Worm (Caenorhabditis elegans): ENCODE results near the gene nspc-20.

- TF ChIP-seq nhr-237 (tag; optimal IDR thresholded peaks at IDR 0.05) = no peak
- no peak for TF ChIP-seq nhr-11 (tag; optimal IDR thresholded peaks at IDR 0.05)
- no peak for TF ChIP-seq ZK546.5 (tag; optimal IDR thresholded peaks at IDR 0.05)
- no peak for TF ChIP-seq alr-1 (tag; optimal IDR thresholded peaks at IDR 0.05)
- no peak for TF ChIP-seq lin-13 (GFP tag; optimal IDR thresholded peaks at IDR 0.05)
- TF ChIP-seq snpc-4 (tag; optimal IDR thresholded peaks at IDR 0.05) = no peak
- no peak for TF ChIP-seq lin-11 (tag; optimal IDR thresholded peaks at IDR 0.05)
- no peak for TF ChIP-seq nhr-77 (tag; optimal IDR thresholded peaks at IDR 0.05)
- no peak for TF ChIP-seq R02D3.7 (tag; optimal IDR thresholded peaks at IDR 0.05)
- TF ChIP-seq unc-39 (tag; optimal IDR thresholded peaks at IDR 0.05) = no peak
- no peak for TF ChIP-seq elt-3 (tag; optimal IDR thresholded peaks at IDR 0.05)
- TF ChIP-seq ama-1 (optimal IDR thresholded peaks at IDR 0.05) = no peak
Measured at ce11 chrX:14495785-14496184, 34.2 kb downstream of the nspc-20 start, which contains the start of gene ztf-14.
